Fruit fly (Drosophila melanogaster): ENCODE data around the gene CG8500.

CG8500 gene

dm6 chr3R:9747272-9747874, 37.1 kb upstream of the CG8500 start, which contains the start of gene CG12948 (continued):
- TF ChIP-seq CG8290 (GFP tag; optimal IDR thresholded peaks at IDR 0.05) (peak; percentile 8), CG8290 (tag; optimal IDR thresholded peaks at IDR 0.05) (no peak), Oli (tag; optimal IDR thresholded peaks at IDR 0.05) (no peak), psq (GFP tag; optimal IDR thresholded peaks at IDR 0.05) (no peak), jumu (GFP tag; optimal IDR thresholded peaks at IDR 0.05) (peak; percentile 10), CG1792 (GFP tag; optimal IDR thresholded peaks at IDR 0.05) (peak; percentile 16), CG14014 (GFP tag; IDR thresholded peaks at IDR 0.05) (peak; percentile 53), Max (GFP tag; optimal IDR thresholded peaks at IDR 0.05) (peak; percentile 52), CG4707 (GFP tag; optimal IDR thresholded peaks at IDR 0.05) (no peak), CG15269 (tag; optimal IDR thresholded peaks at IDR 0.05) (no peak), tgo (GFP tag; IDR thresholded peaks at IDR 0.05) (0 out of 3 replicates have a peak, but pooled peaks have one; percentile 40), Antp (GFP tag; optimal IDR thresholded peaks at IDR 0.05) (peak; percentile 41), Vsx1 (GFP tag; optimal IDR thresholded peaks at IDR 0.05) (no peak), Dbx (GFP tag; IDR thresholded peaks at IDR 0.05) (peak; percentile 11; the same call in 1 of the 3 replicates), CG30403 (GFP tag; optimal IDR thresholded peaks at IDR 0.05) (peak; percentile 72), CG6854 (GFP tag; optimal IDR thresholded peaks at IDR 0.05) (no peak), Xrp1 (GFP tag; IDR thresholded peaks at IDR 0.05) (peak; percentile 56), Dip2 (GFP tag; IDR thresholded peaks at IDR 0.05) (no peak), Abd-B (GFP tag; optimal IDR thresholded peaks at IDR 0.05) (peak; percentile 61), pho (GFP tag; optimal IDR thresholded peaks at IDR 0.05) (peak; percentile 40), NC2α (GFP tag; optimal IDR thresholded peaks at IDR 0.05) (no peak), Scr (GFP tag; IDR thresholded peaks at IDR 0.05; ENCODE audit: partially characterized antibody) (peak; percentile 96), CG9797 (GFP tag; optimal IDR thresholded peaks at IDR 0.05) (no peak), CG34422 (GFP tag; IDR thresholded peaks at IDR 0.05) (0 out of 3 replicates have a peak, but pooled peaks have one; percentile 40), CG10321 (GFP tag; IDR thresholded peaks at IDR 0.05) (no peak), Awh (GFP tag; IDR thresholded peaks at IDR 0.05) (no peak), MBD-R2 (GFP tag; IDR thresholded peaks at IDR 0.05) (peak; percentile 71), slou (GFP tag; optimal IDR thresholded peaks at IDR 0.05) (no peak), vnd (GFP tag; IDR thresholded peaks at IDR 0.05; ENCODE audit: partially characterized antibody) (peak; percentile 86), nmo (GFP tag; optimal IDR thresholded peaks at IDR 0.05) (peak; percentile 49), sisA (GFP tag; IDR thresholded peaks at IDR 0.05) (no peak), CG13296 (GFP tag; optimal IDR thresholded peaks at IDR 0.05) (peak; percentile 54), CG12104 (GFP tag; optimal IDR thresholded peaks at IDR 0.05) (peak; percentile 4), CG10565 (GFP tag; optimal IDR thresholded peaks at IDR 0.05) (no peak), Nf-YA (GFP tag; IDR thresholded peaks at IDR 0.05) (no peak), Atf3 (GFP tag; optimal IDR thresholded peaks at IDR 0.05) (no peak), CG14441 (GFP tag; IDR thresholded peaks at IDR 0.05) (0 out of 2 replicates have a peak, but pooled peaks have one; percentile 10), Sry-δ (GFP tag; optimal IDR thresholded peaks at IDR 0.05) (peak; percentile 83), CG13624 (GFP tag; optimal IDR thresholded peaks at IDR 0.05) (peak; percentile 66), CG7786 (GFP tag; optimal IDR thresholded peaks at IDR 0.05) (peak; percentile 36), MESR4 (GFP tag; optimal IDR thresholded peaks at IDR 0.05) (peak; percentile 82), BEAF-32 (GFP tag; optimal IDR thresholded peaks at IDR 0.05) (peak; percentile 89), Nf-YC (tag; optimal IDR thresholded peaks at IDR 0.05) (no peak), pnt (GFP tag; optimal IDR thresholded peaks at IDR 0.05) (peak; percentile 25), Trl (optimal IDR thresholded peaks at IDR 0.05) (no peak), Trl (GFP tag; optimal IDR thresholded peaks at IDR 0.05) (peak; percentile 52), Fer1 (GFP tag; optimal IDR thresholded peaks at IDR 0.05) (peak; percentile 57), CG16813 (GFP tag; IDR thresholded peaks at IDR 0.05; ENCODE audit: partially characterized antibody) (peak; percentile 89), CHES-1-like (GFP tag; optimal IDR thresholded peaks at IDR 0.05) (peak; percentile 11), ato (GFP tag; IDR thresholded peaks at IDR 0.05; ENCODE audit: partially characterized antibody) (peak; percentile 63; the same call in 1 of the 2 replicates), CG2199 (GFP tag; IDR thresholded peaks at IDR 0.05) (no peak)

Data from whole organism, embryonic.